Worm (Caenorhabditis elegans) whole organism, L3 larva: ENCODE data around the gene zfp-2.

Experiments
- R02D3.7 ChIP-seq: fragments of 150-350 bp; optimal IDR thresholded peaks from 2 replicates; lab custom pipeline; 2014; ENCODE audit warnings: missing biosample characterization, missing genetic modification characterization
- ZK546.5 ChIP-seq: sonication (generic microtip); optimal IDR thresholded peaks from 2 replicates; lab custom pipeline; 2017; ENCODE audit warnings: missing biosample characterization, missing genetic modification characterization
- ceh-16 ChIP-seq: sonication (generic microtip); optimal IDR thresholded peaks from 2 replicates; lab custom pipeline; 2017; ENCODE audit warnings: missing biosample characterization, missing genetic modification characterization
- ceh-28 ChIP-seq: fragments of 150-350 bp; optimal IDR thresholded peaks from 2 replicates; lab custom pipeline; 2014; ENCODE audit warnings: missing biosample characterization, missing genetic modification reagents, missing genetic modification characterization
- ceh-9 ChIP-seq: sonication (generic microtip); optimal IDR thresholded peaks from 2 replicates; lab custom pipeline; 2018; ENCODE audit warnings: missing biosample characterization, missing genetic modification characterization
- egl-27 ChIP-seq: sonication (generic microtip); optimal IDR thresholded peaks from 4 replicates; lab custom pipeline; 2017; ENCODE audit warnings: missing biosample characterization, missing genetic modification reagents, missing genetic modification characterization
- egl-5 ChIP-seq: fragments of 150-350 bp; optimal IDR thresholded peaks from 2 replicates; lab custom pipeline; 2017; ENCODE audit warnings: missing biosample characterization, missing genetic modification reagents, missing genetic modification characterization, inconsistent platforms
- elt-1 ChIP-seq: fragments of 150-350 bp; optimal IDR thresholded peaks from 2 replicates; lab custom pipeline; 2014; ENCODE audit warnings: missing biosample characterization, missing genetic modification characterization
- elt-2 ChIP-seq: sonication (generic microtip); optimal IDR thresholded peaks from 2 replicates; lab custom pipeline; 2016; ENCODE audit warnings: missing genetic modification reagents, mild to moderate bottlenecking, missing genetic modification characterization, missing compliant biosample characterization
- elt-3 ChIP-seq, 3 experiments: fragments of 150-350 bp in 1 of 3; sonication (generic microtip) in 2 of 3; optimal IDR thresholded peaks; 2 replicates in 2 of 3; 4 replicates in 1 of 3; lab custom pipeline; 2014 to 2017; ENCODE audit warnings: missing biosample characterization in 3 of 3, missing genetic modification characterization in 3 of 3
- eor-1 ChIP-seq, 2 experiments: fragments of 150-350 bp; optimal IDR thresholded peaks; 2 replicates each; lab custom pipeline; 2014 to 2018; ENCODE audit warnings: missing biosample characterization in 2 of 2, missing genetic modification characterization in 2 of 2
- fkh-10 ChIP-seq: sonication (generic microtip); optimal IDR thresholded peaks from 2 replicates; lab custom pipeline; 2017; ENCODE audit warnings: missing biosample characterization, missing genetic modification reagents, missing genetic modification characterization
- fkh-2 ChIP-seq: fragments of 150-350 bp; optimal IDR thresholded peaks from 2 replicates; lab custom pipeline; 2014; ENCODE audit warnings: missing biosample characterization, missing genetic modification reagents, missing genetic modification characterization
- fos-1 ChIP-seq: fragments of 150-350 bp; optimal IDR thresholded peaks from 2 replicates; lab custom pipeline; 2014; ENCODE audit warnings: missing biosample characterization, missing genetic modification characterization
- hmg-11 ChIP-seq: sonication (generic microtip); optimal IDR thresholded peaks from 2 replicates; lab custom pipeline; 2016; ENCODE audit warnings: missing genetic modification characterization, missing compliant biosample characterization
- lin-15B ChIP-seq: fragments of 150-350 bp; optimal IDR thresholded peaks from 2 replicates; lab custom pipeline; 2014; ENCODE audit warnings: missing biosample characterization, missing genetic modification characterization
- lin-39 ChIP-seq: fragments of 150-350 bp; optimal IDR thresholded peaks from 2 replicates; lab custom pipeline; 2018; ENCODE audit warnings: missing biosample characterization, missing genetic modification reagents, missing genetic modification characterization
- lsy-12 ChIP-seq: sonication (generic microtip); optimal IDR thresholded peaks from 2 replicates; lab custom pipeline; 2016; ENCODE audit warnings: mild to moderate bottlenecking, missing genetic modification characterization, missing compliant biosample characterization
- mdl-1 ChIP-seq: fragments of 150-350 bp; optimal IDR thresholded peaks from 2 replicates; lab custom pipeline; 2014; ENCODE audit warnings: missing biosample characterization, missing genetic modification characterization
- mml-1 ChIP-seq: fragments of 150-350 bp; sonication (generic microtip); optimal IDR thresholded peaks from 3 replicates; lab custom pipeline; 2014; ENCODE audit warnings: missing biosample characterization, missing genetic modification characterization
- nfya-1 ChIP-seq: sonication (generic microtip); optimal IDR thresholded peaks from 2 replicates; lab custom pipeline; 2017; ENCODE audit warnings: missing genetic modification characterization, mild to moderate bottlenecking, missing compliant biosample characterization, antibody characterized with exemption, moderate library complexity; ENCODE audit not compliant: insufficient read depth
- nhr-23 ChIP-seq: fragments of 150-350 bp; optimal IDR thresholded peaks from 2 replicates; lab custom pipeline; 2014; ENCODE audit warnings: missing biosample characterization, missing genetic modification reagents, missing genetic modification characterization
- nhr-25 ChIP-seq: sonication (generic microtip); optimal IDR thresholded peaks from 2 replicates; lab custom pipeline; 2017; ENCODE audit warnings: missing biosample characterization, missing genetic modification characterization
- nhr-28 ChIP-seq: fragments of 150-350 bp; optimal IDR thresholded peaks from 2 replicates; lab custom pipeline; 2014; ENCODE audit warnings: missing biosample characterization, missing genetic modification characterization
- nhr-43 ChIP-seq: sonication (generic microtip); optimal IDR thresholded peaks from 2 replicates; lab custom pipeline; 2016; ENCODE audit warnings: mild to moderate bottlenecking, missing genetic modification characterization, missing compliant biosample characterization; ENCODE audit not compliant: poor library complexity, severe bottlenecking
- nhr-77 ChIP-seq: fragments of 150-350 bp; optimal IDR thresholded peaks from 2 replicates; lab custom pipeline; 2014; ENCODE audit warnings: missing biosample characterization, missing genetic modification characterization
- pha-4 ChIP-seq: fragments of 150-350 bp; optimal IDR thresholded peaks from 2 replicates; lab custom pipeline; 2014; ENCODE audit warnings: missing biosample characterization, missing genetic modification reagents, missing genetic modification characterization
- sea-2 ChIP-seq: fragments of 150-350 bp; sonication (generic microtip); optimal IDR thresholded peaks from 4 replicates; lab custom pipeline; 2014; ENCODE audit warnings: missing biosample characterization, missing genetic modification reagents, missing genetic modification characterization
- skn-1 ChIP-seq: fragments of 150-350 bp; optimal IDR thresholded peaks from 2 replicates; lab custom pipeline; 2014; ENCODE audit warnings: missing biosample characterization, missing genetic modification characterization
- snpc-4 ChIP-seq: fragments of 150-350 bp; optimal IDR thresholded peaks from 2 replicates; lab custom pipeline; 2014; ENCODE audit warnings: missing biosample characterization, missing genetic modification characterization
- tbx-2 ChIP-seq: sonication (generic microtip); optimal IDR thresholded peaks from 2 replicates; lab custom pipeline; 2016; ENCODE audit warnings: mild to moderate bottlenecking, missing genetic modification characterization, missing compliant biosample characterization
- unc-39 ChIP-seq: sonication (generic microtip); optimal IDR thresholded peaks from 4 replicates; lab custom pipeline; 2017; ENCODE audit warnings: missing biosample characterization, missing genetic modification characterization
- unc-62 ChIP-seq: fragments of 150-350 bp; sonication (generic microtip); optimal IDR thresholded peaks from 4 replicates; lab custom pipeline; 2014; ENCODE audit warnings: missing biosample characterization, missing genetic modification reagents, missing genetic modification characterization
- zag-1 ChIP-seq: fragments of 150-350 bp; optimal IDR thresholded peaks from 2 replicates; lab custom pipeline; 2014; ENCODE audit warnings: missing biosample characterization, missing genetic modification characterization
- ztf-11 ChIP-seq: fragments of 150-350 bp; optimal IDR thresholded peaks from 2 replicates; lab custom pipeline; 2014; ENCODE audit warnings: missing biosample characterization, missing genetic modification characterization
- ztf-4 ChIP-seq: fragments of 150-350 bp; optimal IDR thresholded peaks from 2 replicates; lab custom pipeline; 2014; ENCODE audit warnings: missing biosample characterization, missing genetic modification characterization

Gene zfp-2

DNA sequence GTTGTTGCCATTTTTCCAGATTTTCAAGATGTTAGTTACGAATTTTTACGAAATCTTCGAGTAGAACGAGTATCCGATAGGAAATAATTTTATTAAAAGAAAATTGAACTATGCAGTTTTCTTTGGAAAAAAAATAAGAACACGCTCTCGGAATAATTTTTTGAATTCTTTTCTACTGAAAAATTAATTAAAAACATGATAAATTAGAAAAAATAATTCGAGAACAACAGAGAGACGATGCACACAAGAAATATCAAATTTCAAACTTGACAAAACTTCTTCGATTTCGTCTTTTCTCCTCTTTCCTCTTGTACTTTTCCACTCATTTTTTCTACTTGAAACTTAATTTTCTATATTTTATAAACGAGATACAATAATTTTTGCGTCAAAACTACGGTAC, 2.5 kb downstream of the zfp-2 start, which contains the start of gene F35H8.4:
F35H8.4 (minus strand) TSS at position 101 of the 400 bp plus-strand sequence.
- no peak for TF ChIP-seq elt-3 (tag; optimal IDR thresholded peaks at IDR 0.05; lab: Kevin White, UChicago)

DNA sequence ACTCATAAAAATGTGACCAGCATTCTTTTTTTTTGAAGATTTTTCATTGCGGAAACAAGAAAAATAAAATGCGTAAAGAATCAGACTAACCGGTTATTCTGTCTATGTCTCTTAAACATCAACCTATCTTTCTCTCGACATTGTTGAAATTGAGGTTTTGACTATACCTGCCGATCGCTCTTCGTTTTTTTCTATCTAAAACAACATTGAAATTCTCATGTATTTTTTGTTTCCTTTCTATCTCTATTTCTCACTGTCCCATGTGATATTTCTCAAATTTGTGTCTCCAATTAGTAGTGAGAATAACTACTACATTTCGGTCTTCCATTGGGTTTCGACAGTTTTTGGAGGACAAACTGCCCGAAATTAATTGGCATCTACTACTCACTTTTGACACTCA, 3.4 kb downstream of the zfp-2 start:
- TF ChIP-seq lin-15B (tag; lab: Kevin White, UChicago) (no peak), nhr-23 (tag; lab: Kevin White, UChicago) (peak; percentile 10), nhr-28 (tag; lab: Kevin White, UChicago) (no peak), nhr-43 (tag; lab: Kevin White, UChicago) (peak; percentile 9), nhr-25 (tag; lab: Kevin White, UChicago) (peak; percentile 75)

DNA sequence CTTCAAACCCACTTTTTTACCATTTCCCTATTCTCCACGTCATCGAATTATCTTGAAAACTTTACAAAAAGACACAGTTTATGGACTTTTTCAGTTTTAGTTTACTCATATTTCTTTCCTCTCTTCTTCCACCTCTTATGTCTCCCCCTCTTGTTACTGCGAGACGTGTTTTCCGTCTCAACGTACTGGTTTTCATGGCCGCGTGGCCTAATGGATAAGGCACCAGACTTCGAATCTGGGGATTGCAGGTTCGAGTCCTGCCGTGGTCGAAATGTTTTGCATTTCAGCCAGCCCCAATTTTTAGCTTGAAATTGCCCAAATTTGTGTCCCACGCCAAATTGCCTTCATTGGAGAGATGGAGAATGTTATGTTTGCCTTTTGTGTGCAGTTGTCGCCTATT, 8.6 kb downstream of the zfp-2 start:
- TF ChIP-seq elt-3 (tag; optimal IDR thresholded peaks at IDR 0.05; lab: Kevin White, UChicago): no peak
- no peak for TF ChIP-seq ZK546.5 (tag; lab: Kevin White, UChicago)
- TF ChIP-seq pha-4 (tag; lab: Kevin White, UChicago): peak; percentile 1
- no peak for TF ChIP-seq unc-62 (GFP tag; lab: Kevin White, UChicago)
- TF ChIP-seq nhr-23 (tag; lab: Kevin White, UChicago): peak; percentile 53
- TF ChIP-seq ceh-28 (tag; lab: Kevin White, UChicago): no peak
- TF ChIP-seq hmg-11 (tag; lab: Kevin White, UChicago): peak; percentile 63
- no peak for TF ChIP-seq sea-2 (GFP tag; lab: Kevin White, UChicago)
- TF ChIP-seq nhr-25 (tag; lab: Kevin White, UChicago): peak; percentile 42
- TF ChIP-seq fos-1 (tag; lab: Kevin White, UChicago): no peak
- TF ChIP-seq R02D3.7: no peak
- peak; percentile 70 for TF ChIP-seq lsy-12 (tag; lab: Kevin White, UChicago)
- TF ChIP-seq mdl-1 (tag; lab: Kevin White, UChicago): no peak
- no peak for TF ChIP-seq skn-1 (tag; lab: Kevin White, UChicago)
- peak; percentile 33 for TF ChIP-seq nhr-43 (tag; lab: Kevin White, UChicago)
- peak; percentile 37 for TF ChIP-seq elt-2 (tag; lab: Kevin White, UChicago)
- no peak for TF ChIP-seq tbx-2 (tag; lab: Kevin White, UChicago)
- peak; percentile 72 for TF ChIP-seq nhr-77 (tag; lab: Kevin White, UChicago)
- no peak for TF ChIP-seq fkh-10 (GFP tag; lab: Kevin White, UChicago)
- TF ChIP-seq nfya-1 (tag; lab: Kevin White, UChicago): peak; percentile 24
- TF ChIP-seq unc-39 (tag; lab: Kevin White, UChicago): peak; percentile 23
- no peak for TF ChIP-seq mml-1 (tag; lab: Kevin White, UChicago)

DNA sequence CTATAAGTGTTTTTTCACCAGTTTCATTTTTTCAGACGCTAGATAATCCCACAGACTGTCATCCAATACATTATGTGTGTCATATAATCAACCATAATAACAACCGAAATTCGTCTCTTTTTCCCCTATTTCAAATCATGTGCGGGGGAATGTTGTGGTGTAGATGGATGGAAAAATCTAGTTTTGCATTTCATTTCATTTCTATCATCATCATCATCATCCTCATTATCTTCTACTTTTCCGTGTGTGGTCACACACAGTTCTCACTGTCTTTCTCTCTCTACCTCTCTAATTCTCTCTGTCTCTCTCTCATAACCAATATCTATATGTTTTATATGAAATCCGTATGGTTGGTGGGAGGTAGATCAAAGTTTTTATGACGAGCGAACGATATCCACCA, 16.0 kb downstream of the zfp-2 start:
- TF ChIP-seq nhr-23 (tag; lab: Kevin White, UChicago): peak; percentile 54
- TF ChIP-seq snpc-4 (tag; lab: Kevin White, UChicago): no peak

DNA sequence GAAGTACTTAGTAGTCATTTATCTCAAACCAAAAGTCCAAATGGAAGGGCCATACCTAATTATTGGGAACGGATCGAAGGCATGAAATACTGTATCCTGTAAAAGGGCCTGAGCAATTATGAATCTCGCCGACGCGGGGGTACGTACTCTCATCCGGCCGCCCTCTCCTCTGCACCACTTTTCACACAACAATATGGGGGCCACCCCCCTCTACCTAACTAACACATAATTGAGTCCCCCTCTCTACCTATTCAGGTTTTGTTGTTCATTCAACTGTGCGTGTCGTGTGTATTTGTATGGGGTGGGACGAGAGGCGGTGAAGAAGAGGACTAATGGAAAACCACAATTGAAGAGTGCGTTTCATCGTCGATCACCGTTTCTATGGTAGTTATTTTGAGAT, 17.0 kb downstream of the zfp-2 start:
- no peak for TF ChIP-seq skn-1 (tag; lab: Kevin White, UChicago)
- no peak for TF ChIP-seq ceh-28 (tag; lab: Kevin White, UChicago)
- TF ChIP-seq elt-1 (tag; lab: Kevin White, UChicago): no peak
- TF ChIP-seq ztf-4 (tag; lab: Kevin White, UChicago): no peak
- no peak for TF ChIP-seq ztf-11 (tag; lab: Kevin White, UChicago)
- TF ChIP-seq hmg-11 (tag; lab: Kevin White, UChicago): no peak
- TF ChIP-seq R02D3.7: no peak

DNA sequence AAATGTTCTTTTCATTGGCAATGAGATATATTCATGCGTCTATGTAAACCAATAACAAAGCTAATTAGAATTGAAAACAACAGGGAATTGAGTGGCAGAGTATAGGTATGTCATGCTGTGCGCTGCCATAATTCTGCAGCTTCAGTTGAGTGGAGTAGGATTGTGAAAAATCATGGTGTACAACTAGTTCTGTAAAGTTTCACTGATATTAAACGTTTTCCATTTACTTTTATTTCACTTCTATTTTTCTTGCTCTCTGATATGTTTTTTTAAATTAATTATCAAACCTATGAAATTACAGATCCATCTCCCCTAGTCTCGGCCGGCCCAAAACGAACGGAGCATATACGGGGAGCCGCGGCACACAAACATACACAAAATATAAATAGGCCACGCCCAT, 18.2 kb downstream of the zfp-2 start, which contains the start of gene exc-7:
exc-7 (plus strand) TSS at position 301 of the 400 bp plus-strand sequence.
- TF ChIP-seq eor-1 (tag; optimal IDR thresholded peaks at IDR 0.05; lab: Kevin White, UChicago): no peak
- TF ChIP-seq lsy-12 (tag; lab: Kevin White, UChicago): no peak
- TF ChIP-seq ceh-16 (tag; lab: Kevin White, UChicago): no peak
- TF ChIP-seq elt-3 (tag; optimal IDR thresholded peaks at IDR 0.05; lab: Kevin White, UChicago): no peak
- TF ChIP-seq egl-27 (tag; lab: Kevin White, UChicago): no peak
- no peak for TF ChIP-seq fkh-2 (tag; lab: Kevin White, UChicago)
- TF ChIP-seq ceh-9 (tag; lab: Kevin White, UChicago): no peak
- no peak for TF ChIP-seq hmg-11 (tag; lab: Kevin White, UChicago)
- no peak for TF ChIP-seq zag-1 (tag; lab: Kevin White, UChicago)
- TF ChIP-seq skn-1 (tag; lab: Kevin White, UChicago): no peak
- TF ChIP-seq egl-5 (tag; lab: Kevin White, UChicago): no peak
- no peak for TF ChIP-seq nhr-25 (tag; lab: Kevin White, UChicago)
- TF ChIP-seq unc-39 (tag; lab: Kevin White, UChicago): no peak
- no peak for TF ChIP-seq fos-1 (tag; lab: Kevin White, UChicago)
- TF ChIP-seq unc-62 (GFP tag; lab: Kevin White, UChicago): no peak
- TF ChIP-seq lin-39 (tag; lab: Kevin White, UChicago): no peak
